Worm (Caenorhabditis elegans) whole organism, mixed stage, embryonic: ENCODE results near the gene hlh-6.

ENCODE experiments used
- M03D4.4 ChIP-seq: sonication (generic microtip); optimal IDR thresholded peaks from 2 replicates; lab custom pipeline; 2017; ENCODE audit warnings: mild to moderate bottlenecking, missing genetic modification characterization, missing compliant biosample characterization
- bed-3 ChIP-seq: fragments of 200-800 bp; sonication (Bioruptor generic); optimal IDR thresholded peaks from 3 replicates; lab custom pipeline; 2018; ENCODE audit warnings: mild to moderate bottlenecking, missing genetic modification characterization, moderate library complexity, missing compliant biosample characterization
- blmp-1 ChIP-seq: fragments of 150-350 bp; optimal IDR thresholded peaks from 2 replicates; lab custom pipeline; 2014; ENCODE audit warnings: missing biosample characterization, missing genetic modification characterization
- ceh-39 ChIP-seq: fragments of 150-350 bp; optimal IDR thresholded peaks from 2 replicates; lab custom pipeline; 2014; ENCODE audit warnings: missing biosample characterization, missing genetic modification characterization
- ceh-43 ChIP-seq: fragments of 200-800 bp; sonication (Bioruptor generic); optimal IDR thresholded peaks from 2 replicates; lab custom pipeline; 2018; ENCODE audit warnings: mild to moderate bottlenecking, missing genetic modification characterization, moderate library complexity, missing compliant biosample characterization
- ceh-83 ChIP-seq: fragments of 200-800 bp; sonication (Bioruptor generic); optimal IDR thresholded peaks from 2 replicates; lab custom pipeline; 2018; ENCODE audit warnings: mild to moderate bottlenecking, missing genetic modification characterization, missing compliant biosample characterization
- ces-1 ChIP-seq: fragments of 150-350 bp; optimal IDR thresholded peaks from 2 replicates; lab custom pipeline; 2014; ENCODE audit warnings: missing biosample characterization, missing genetic modification reagents, missing genetic modification characterization
- cnd-1 ChIP-seq: fragments of 200-800 bp; sonication (Bioruptor generic); optimal IDR thresholded peaks from 2 replicates; lab custom pipeline; 2018; ENCODE audit warnings: mild to moderate bottlenecking, missing genetic modification characterization, missing compliant biosample characterization
- drap-1 ChIP-seq: fragments of 200-800 bp; sonication (Bioruptor generic); optimal IDR thresholded peaks from 3 replicates; lab custom pipeline; 2018; ENCODE audit warnings: mild to moderate bottlenecking, missing genetic modification characterization, missing compliant biosample characterization
- elt-1 ChIP-seq: sonication (generic microtip); optimal IDR thresholded peaks from 2 replicates; lab custom pipeline; 2017; ENCODE audit warnings: missing genetic modification characterization, mild to moderate bottlenecking, missing compliant biosample characterization, antibody characterized with exemption, moderate library complexity, borderline replicate concordance; ENCODE audit not compliant: insufficient read depth
- elt-3 ChIP-seq: fragments of 150-350 bp; optimal IDR thresholded peaks from 2 replicates; lab custom pipeline; 2014; ENCODE audit warnings: missing biosample characterization, missing genetic modification characterization
- flh-1 ChIP-seq: fragments of 200-800 bp; sonication (Bioruptor generic); optimal IDR thresholded peaks from 2 replicates; lab custom pipeline; 2018; ENCODE audit warnings: mild to moderate bottlenecking, missing genetic modification characterization, moderate library complexity, missing compliant biosample characterization
- ham-2 ChIP-seq: fragments of 200-800 bp; sonication (Bioruptor generic); optimal IDR thresholded peaks from 2 replicates; lab custom pipeline; 2018; ENCODE audit warnings: mild to moderate bottlenecking, missing genetic modification characterization, missing compliant biosample characterization
- hlh-1 ChIP-seq: fragments of 150-350 bp; optimal IDR thresholded peaks from 2 replicates; lab custom pipeline; 2014; ENCODE audit warnings: missing biosample characterization, missing genetic modification reagents, missing genetic modification characterization
- lin-13 ChIP-seq: fragments of 150-350 bp; optimal IDR thresholded peaks from 2 replicates; lab custom pipeline; 2014; ENCODE audit warnings: missing biosample characterization, missing genetic modification characterization
- lin-32 ChIP-seq: fragments of 200-800 bp; sonication (Bioruptor generic); optimal IDR thresholded peaks from 2 replicates; lab custom pipeline; 2018; ENCODE audit warnings: mild to moderate bottlenecking, missing genetic modification characterization, missing compliant biosample characterization
- mep-1 ChIP-seq: fragments of 150-350 bp; optimal IDR thresholded peaks from 2 replicates; lab custom pipeline; 2017; ENCODE audit warnings: missing biosample characterization, missing genetic modification reagents, missing genetic modification characterization, inconsistent platforms
- mls-2 ChIP-seq: sonication (generic microtip); optimal IDR thresholded peaks from 2 replicates; lab custom pipeline; 2016; ENCODE audit warnings: mild to moderate bottlenecking, missing genetic modification characterization, moderate library complexity, missing compliant biosample characterization
- nhr-12 ChIP-seq: fragments of 150-350 bp; optimal IDR thresholded peaks from 2 replicates; lab custom pipeline; 2014; ENCODE audit warnings: missing biosample characterization, missing genetic modification characterization
- nhr-2 ChIP-seq: fragments of 150-350 bp; optimal IDR thresholded peaks from 2 replicates; lab custom pipeline; 2014; ENCODE audit warnings: missing biosample characterization, missing genetic modification characterization
- nhr-237 ChIP-seq: fragments of 150-350 bp; optimal IDR thresholded peaks from 2 replicates; lab custom pipeline; 2014; ENCODE audit warnings: missing biosample characterization, missing genetic modification characterization
- nhr-28 ChIP-seq: fragments of 150-350 bp; optimal IDR thresholded peaks from 2 replicates; lab custom pipeline; 2014; ENCODE audit warnings: missing biosample characterization, missing genetic modification characterization
- pha-4 ChIP-seq: fragments of 150-350 bp; optimal IDR thresholded peaks from 2 replicates; lab custom pipeline; 2018; ENCODE audit warnings: missing biosample characterization, missing genetic modification reagents, missing genetic modification characterization
- sem-2 ChIP-seq: fragments of 200-800 bp; sonication (Bioruptor generic); optimal IDR thresholded peaks from 2 replicates; lab custom pipeline; 2018; ENCODE audit warnings: mild to moderate bottlenecking, missing genetic modification characterization, missing compliant biosample characterization
- snpc-4 ChIP-seq: fragments of 150-350 bp; optimal IDR thresholded peaks from 2 replicates; lab custom pipeline; 2014; ENCODE audit warnings: missing biosample characterization, missing genetic modification characterization
- sptf-1 ChIP-seq: sonication (generic microtip); optimal IDR thresholded peaks from 2 replicates; lab custom pipeline; 2017; ENCODE audit warnings: mild to moderate bottlenecking, missing genetic modification characterization, moderate library complexity, missing compliant biosample characterization
- tbx-8 ChIP-seq: fragments of 200-800 bp; sonication (Bioruptor generic); optimal IDR thresholded peaks from 2 replicates; lab custom pipeline; 2018; ENCODE audit warnings: mild to moderate bottlenecking, missing genetic modification characterization, moderate library complexity, missing compliant biosample characterization
- unc-120 ChIP-seq: sonication (generic microtip); optimal IDR thresholded peaks from 2 replicates; lab custom pipeline; 2017; ENCODE audit warnings: missing genetic modification characterization, missing compliant biosample characterization; ENCODE audit not compliant: poor library complexity, severe bottlenecking
- unc-62 ChIP-seq: fragments of 150-350 bp; optimal IDR thresholded peaks from 2 replicates; lab custom pipeline; 2014; ENCODE audit warnings: missing biosample characterization, missing genetic modification reagents, missing genetic modification characterization
- ztf-11 ChIP-seq: fragments of 150-350 bp; optimal IDR thresholded peaks from 2 replicates; lab custom pipeline; 2014; ENCODE audit warnings: missing biosample characterization, missing genetic modification characterization

Gene hlh-6

ce11 chrII:9651700-9652099, 37.1 kb upstream of the hlh-6 start, which contains the start of gene ZK1307.4:
Gene ZK1307.4, minus strand, starts transcription at chrII:9651800.
- no peak for TF ChIP-seq unc-120 (tag; lab: Kevin White, UChicago)
- no peak for TF ChIP-seq bed-3 (GFP tag; lab: Kevin White, UChicago)
- TF ChIP-seq blmp-1 = no peak
- no peak for TF ChIP-seq M03D4.4 (tag; lab: Kevin White, UChicago)

ce11 chrII:9649191-9649590, 34.6 kb upstream of the hlh-6 start, which contains the start of gene ZK1307.9:
Gene ZK1307.9, plus strand, starts transcription at chrII:9649491.
- TF ChIP-seq nhr-12 = no peak
- TF ChIP-seq ztf-11 = no peak
- no peak for TF ChIP-seq blmp-1
- no peak for TF ChIP-seq snpc-4 (tag; lab: Kevin White, UChicago)
- TF ChIP-seq ceh-43 = no peak
- no peak for TF ChIP-seq nhr-237 (tag; lab: Kevin White, UChicago)
- no peak for TF ChIP-seq ceh-39 (tag; lab: Kevin White, UChicago)

ce11 chrII:9646928-9647838, 32.6 kb upstream of the hlh-6 start, which contains the start of gene sqv-8:
Gene sqv-8, plus strand, starts transcription at chrII:9646978.
- TF ChIP-seq sptf-1 (no peak), nhr-2 (tag; lab: Kevin White, UChicago) (peak; percentile 66)
- TF ChIP-seq, all 35 proteins: peak for 1

ce11 chrII:9646122-9646555, 31.5 kb upstream of the hlh-6 start:
- no peak for TF ChIP-seq ceh-83 (GFP tag; lab: Kevin White, UChicago)
- peak; percentile 68 for TF ChIP-seq sptf-1
- TF ChIP-seq elt-3 (tag; lab: Kevin White, UChicago) = no peak
- TF ChIP-seq nhr-237 (tag; lab: Kevin White, UChicago) = peak; percentile 14
- peak; percentile 46 for TF ChIP-seq lin-32 (GFP tag; lab: Kevin White, UChicago)
- TF ChIP-seq ham-2 (GFP tag; lab: Kevin White, UChicago) = peak; percentile 90
- TF ChIP-seq nhr-2 (tag; lab: Kevin White, UChicago) = peak; percentile 87
- TF ChIP-seq hlh-1 (tag; lab: Kevin White, UChicago) = peak; percentile 94
- TF ChIP-seq ces-1 = peak; percentile 70
- TF ChIP-seq unc-62 (GFP tag; lab: Kevin White, UChicago) = peak; percentile 76
- peak; percentile 40 for TF ChIP-seq cnd-1 (tag; lab: Kevin White, UChicago)
- peak; percentile 22 for TF ChIP-seq unc-120 (tag; lab: Kevin White, UChicago)
- no peak for TF ChIP-seq nhr-28 (tag; lab: Kevin White, UChicago)
- TF ChIP-seq flh-1 (GFP tag; lab: Kevin White, UChicago) = no peak
- peak; percentile 91 for TF ChIP-seq mep-1 (tag; lab: Kevin White, UChicago)
- TF ChIP-seq drap-1 (GFP tag; lab: Kevin White, UChicago) = peak; percentile 47
- TF ChIP-seq tbx-8 = peak; percentile 2
- TF ChIP-seq blmp-1 = peak; percentile 68
- TF ChIP-seq ceh-39 (tag; lab: Kevin White, UChicago) = peak; percentile 75
- peak; percentile 76 for TF ChIP-seq mls-2 (tag; lab: Kevin White, UChicago)
- peak; percentile 41 for TF ChIP-seq pha-4 (tag; lab: Kevin White, UChicago)
- peak; percentile 61 for TF ChIP-seq lin-13
- TF ChIP-seq sem-2 (GFP tag; lab: Kevin White, UChicago) = no peak

- TF ChIP-seq elt-1 = peak; percentile 95
- TF ChIP-seq snpc-4 (tag; lab: Kevin White, UChicago) = no peak
- TF ChIP-seq ham-2 (GFP tag; lab: Kevin White, UChicago) = peak; percentile 87
- TF ChIP-seq nhr-28 (tag; lab: Kevin White, UChicago) = no peak
- TF ChIP-seq unc-62 (GFP tag; lab: Kevin White, UChicago) = peak; percentile 87
- TF ChIP-seq, all 35 proteins: peak for 3
These were observed 30.5 kb upstream of the hlh-6 start for ce11 chrII:9644940-9645634.
